Fruit fly (Drosophila melanogaster) whole organism, embryonic: ENCODE measurements around the gene CG32280.

ENCODE experiments used
- Atf-2 ChIP-seq: fragments of 200-800 bp; sonication (Bioruptor generic); optimal IDR thresholded peaks from 2 replicates; lab custom pipeline; 2016; ENCODE audit warnings: missing biosample characterization, missing genetic modification characterization
- CG1024 ChIP-seq: fragments of 200-800 bp; sonication (Bioruptor generic); IDR thresholded peaks from 2 replicates; pipeline ENCODE4 v1.3.6; 2022; ENCODE audit warnings: missing biosample characterization, missing genetic modification characterization
- CG11093 ChIP-seq: fragments of 200-800 bp; sonication (Bioruptor generic); IDR thresholded peaks from 3 replicates; pipeline ENCODE4 v1.3.6; 2022; ENCODE audit warnings: missing biosample characterization, missing genetic modification characterization
- CG12155 ChIP-seq: fragments of 200-800 bp; sonication (Bioruptor generic); optimal IDR thresholded peaks from 3 replicates; lab custom pipeline; 2016; ENCODE audit warnings: missing biosample characterization, missing genetic modification characterization
- CG12236 ChIP-seq: fragments of 200-800 bp; sonication (Bioruptor generic); optimal IDR thresholded peaks from 2 replicates; lab custom pipeline; 2016; ENCODE audit warnings: missing biosample characterization, missing genetic modification characterization
- CG12299 ChIP-seq: fragments of 200-800 bp; sonication (Bioruptor generic); optimal IDR thresholded peaks from 2 replicates; lab custom pipeline; 2018; ENCODE audit warnings: missing biosample characterization, mild to moderate bottlenecking, missing genetic modification characterization
- CG13123 ChIP-seq: fragments of 200-800 bp; sonication (Bioruptor generic); optimal IDR thresholded peaks from 2 replicates; lab custom pipeline; 2016; ENCODE audit warnings: missing biosample characterization, missing genetic modification characterization
- CG13296 ChIP-seq: fragments of 200-800 bp; sonication (Bioruptor generic); optimal IDR thresholded peaks from 3 replicates; lab custom pipeline; 2018; ENCODE audit warnings: missing biosample characterization, mild to moderate bottlenecking, missing genetic modification characterization
- CG1602 ChIP-seq: fragments of 200-800 bp; sonication (Bioruptor generic); optimal IDR thresholded peaks from 3 replicates; lab custom pipeline; 2016; ENCODE audit warnings: missing biosample characterization, missing genetic modification characterization
- CG2202 ChIP-seq: fragments of 200-800 bp; sonication (Bioruptor generic); optimal IDR thresholded peaks from 2 replicates; lab custom pipeline; 2018; ENCODE audit warnings: missing biosample characterization, mild to moderate bottlenecking, missing genetic modification characterization
- CG3163 ChIP-seq: fragments of 200-800 bp; sonication (Bioruptor generic); optimal IDR thresholded peaks from 3 replicates; lab custom pipeline; 2016; ENCODE audit warnings: missing biosample characterization, missing genetic modification characterization
- CG42726 ChIP-seq: fragments of 200-800 bp; sonication (Bioruptor generic); IDR thresholded peaks from 2 replicates; pipeline ENCODE4 v1.3.6; 2022; ENCODE audit warnings: missing biosample characterization, missing genetic modification characterization; ENCODE audit not compliant: partially characterized antibody
- CG4424 ChIP-seq: fragments of 200-800 bp; sonication (Bioruptor generic); optimal IDR thresholded peaks from 3 replicates; lab custom pipeline; 2016; ENCODE audit warnings: missing biosample characterization, missing genetic modification characterization
- CG5953 ChIP-seq: fragments of 200-800 bp; sonication (Bioruptor generic); IDR thresholded peaks from 2 replicates; pipeline ENCODE4 v1.3.6; 2022; ENCODE audit warnings: missing biosample characterization, missing genetic modification characterization
- CG6689 ChIP-seq: fragments of 200-800 bp; sonication (Bioruptor generic); IDR thresholded peaks from 2 replicates; pipeline ENCODE4 v1.3.6; 2022; ENCODE audit warnings: missing biosample characterization, missing genetic modification characterization
- CG6813 ChIP-seq: fragments of 200-800 bp; sonication (Bioruptor generic); optimal IDR thresholded peaks from 2 replicates; lab custom pipeline; 2017; ENCODE audit warnings: missing biosample characterization, missing genetic modification characterization, mild to moderate bottlenecking, moderate library complexity, missing genetic modification reagents
- CG7987 ChIP-seq: fragments of 200-800 bp; sonication (Bioruptor generic); optimal IDR thresholded peaks from 2 replicates; lab custom pipeline; 2018; ENCODE audit warnings: missing biosample characterization, mild to moderate bottlenecking, missing genetic modification characterization, moderate library complexity
- CG9437 ChIP-seq: fragments of 200-800 bp; sonication (Bioruptor generic); optimal IDR thresholded peaks from 2 replicates; lab custom pipeline; 2018; ENCODE audit warnings: missing biosample characterization, mild to moderate bottlenecking, missing genetic modification characterization
- CG9932 ChIP-seq: fragments of 200-800 bp; sonication (Bioruptor generic); IDR thresholded peaks from 2 replicates; pipeline ENCODE4 v1.3.6; 2022; ENCODE audit warnings: missing biosample characterization, missing genetic modification characterization
- Drgx ChIP-seq: fragments of 200-800 bp; sonication (Bioruptor generic); IDR thresholded peaks from 2 replicates; pipeline ENCODE4 v1.3.6; 2022; ENCODE audit warnings: missing biosample characterization, missing genetic modification characterization
- E2f1 ChIP-seq: fragments of 200-800 bp; sonication (Bioruptor generic); IDR thresholded peaks from 2 replicates; pipeline ENCODE4 v1.3.6; 2022; ENCODE audit warnings: missing biosample characterization, missing genetic modification characterization
- H15 ChIP-seq: fragments of 200-800 bp; sonication (Bioruptor generic); IDR thresholded peaks from 3 replicates; pipeline ENCODE4 v1.3.6; 2022; ENCODE audit warnings: missing biosample characterization, missing genetic modification characterization
- NFAT ChIP-seq: fragments of 200-800 bp; sonication (Bioruptor generic); IDR thresholded peaks from 2 replicates; pipeline ENCODE4 v1.3.6; 2022; ENCODE audit warnings: missing biosample characterization, missing genetic modification characterization
- NfI ChIP-seq: fragments of 200-800 bp; sonication (Bioruptor generic); optimal IDR thresholded peaks from 3 replicates; lab custom pipeline; 2018; ENCODE audit warnings: missing biosample characterization, mild to moderate bottlenecking, missing genetic modification characterization, moderate library complexity
- Oaz ChIP-seq: fragments of 200-800 bp; sonication (Bioruptor generic); IDR thresholded peaks from 2 replicates; pipeline ENCODE4 v1.3.6; 2022; ENCODE audit warnings: missing biosample characterization, missing genetic modification characterization
- Rfx ChIP-seq: fragments of 200-800 bp; sonication (Bioruptor generic); IDR thresholded peaks from 2 replicates; pipeline ENCODE4 v1.3.6; 2022; ENCODE audit warnings: missing biosample characterization, missing genetic modification characterization
- Taf1 ChIP-seq: fragments of 200-800 bp; sonication (Bioruptor generic); IDR thresholded peaks from 2 replicates; pipeline ENCODE4 v1.3.6; 2022; ENCODE audit warnings: missing biosample characterization, missing genetic modification characterization
- YL-1 ChIP-seq: fragments of 200-800 bp; sonication (Bioruptor generic); optimal IDR thresholded peaks from 3 replicates; lab custom pipeline; 2017; ENCODE audit warnings: missing biosample characterization, mild to moderate bottlenecking, missing genetic modification characterization
- ab ChIP-seq: fragments of 200-800 bp; sonication (Bioruptor generic); optimal IDR thresholded peaks from 2 replicates; lab custom pipeline; 2016; ENCODE audit warnings: missing biosample characterization, missing genetic modification characterization
- ara ChIP-seq: fragments of 200-800 bp; sonication (Bioruptor generic); IDR thresholded peaks from 2 replicates; pipeline ENCODE4 v1.3.6; 2022; ENCODE audit warnings: missing biosample characterization, missing genetic modification characterization
- corto ChIP-seq: fragments of 200-800 bp; sonication (Bioruptor generic); optimal IDR thresholded peaks from 2 replicates; lab custom pipeline; 2016; ENCODE audit warnings: missing biosample characterization, mild to moderate bottlenecking, missing genetic modification characterization, moderate library complexity
- crol ChIP-seq: fragments of 200-800 bp; sonication (Bioruptor generic); IDR thresholded peaks from 2 replicates; pipeline ENCODE4 v1.3.6; 2022; ENCODE audit warnings: missing biosample characterization, missing genetic modification characterization
- dati ChIP-seq: fragments of 200-800 bp; sonication (Bioruptor generic); IDR thresholded peaks from 2 replicates; pipeline ENCODE4 v1.3.6; 2022; ENCODE audit warnings: missing biosample characterization, missing genetic modification characterization
- en ChIP-seq: fragments of 200-800 bp; sonication (Bioruptor generic); optimal IDR thresholded peaks from 2 replicates; lab custom pipeline; 2016; ENCODE audit warnings: missing biosample characterization, missing genetic modification characterization
- gcm ChIP-seq: fragments of 200-800 bp; sonication (Bioruptor generic); optimal IDR thresholded peaks from 2 replicates; lab custom pipeline; 2019; ENCODE audit warnings: missing biosample characterization, mild to moderate bottlenecking, missing genetic modification characterization, moderate library complexity
- insv ChIP-seq, 2 experiments: fragments of 200-800 bp; sonication (Bioruptor generic); optimal IDR thresholded peaks; 3 replicates each; lab custom pipeline; 2016 to 2018; ENCODE audit warnings: missing biosample characterization in 2 of 2, missing genetic modification characterization in 2 of 2
- klu ChIP-seq: fragments of 200-800 bp; sonication (Bioruptor generic); IDR thresholded peaks from 2 replicates; pipeline ENCODE4 v1.3.6; 2022; ENCODE audit warnings: missing biosample characterization, missing genetic modification characterization
- nerfin-2 ChIP-seq: fragments of 200-800 bp; sonication (Bioruptor generic); IDR thresholded peaks from 2 replicates; pipeline ENCODE4 v1.3.6; 2022; ENCODE audit warnings: missing biosample characterization, missing genetic modification characterization; ENCODE audit not compliant: partially characterized antibody
- onecut ChIP-seq: fragments of 200-800 bp; sonication (Bioruptor generic); IDR thresholded peaks from 2 replicates; pipeline ENCODE4 v1.3.6; 2022; ENCODE audit warnings: missing biosample characterization, missing genetic modification characterization
- pan ChIP-seq, 4 experiments: fragments of >200 bp in 3 of 4; fragments of 200-800 bp in 1 of 4; sonication (Bioruptor generic) in 1 of 4; optimal IDR thresholded peaks in 3 of 4; IDR thresholded peaks in 1 of 4; 2 replicates each; pipeline versions ENCODE4 v1.3.6 to Lab custom; 2017 to 2022; ENCODE audit warnings: missing biosample characterization in 2 of 4, missing genetic modification characterization in 2 of 4, mixed read lengths in 1 of 4
- pros ChIP-seq: fragments of 200-800 bp; sonication (Bioruptor generic); optimal IDR thresholded peaks from 3 replicates; lab custom pipeline; 2019; ENCODE audit warnings: missing biosample characterization, mild to moderate bottlenecking, missing genetic modification characterization, moderate library complexity
- ranshi ChIP-seq: fragments of 200-800 bp; sonication (Bioruptor generic); IDR thresholded peaks from 2 replicates; pipeline ENCODE4 v1.3.6; 2022; ENCODE audit warnings: missing biosample characterization, missing genetic modification characterization
- stwl ChIP-seq: fragments of 200-800 bp; sonication (Bioruptor generic); optimal IDR thresholded peaks from 3 replicates; lab custom pipeline; 2018; ENCODE audit warnings: missing biosample characterization, mild to moderate bottlenecking, missing genetic modification characterization, moderate library complexity
- tap ChIP-seq: fragments of 200-800 bp; optimal IDR thresholded peaks from 3 replicates; lab custom pipeline; 2019; ENCODE audit warnings: missing biosample characterization, mild to moderate bottlenecking, missing genetic modification characterization, moderate library complexity
- toy ChIP-seq: fragments of 200-800 bp; sonication (Bioruptor generic); IDR thresholded peaks from 2 replicates; pipeline ENCODE4 v1.3.6; 2022; ENCODE audit warnings: missing biosample characterization, missing genetic modification characterization
- wek ChIP-seq: fragments of 200-800 bp; sonication (Bioruptor generic); optimal IDR thresholded peaks from 3 replicates; lab custom pipeline; 2018; ENCODE audit warnings: missing biosample characterization, mild to moderate bottlenecking, missing genetic modification characterization, moderate library complexity
- wor ChIP-seq: fragments of 200-800 bp; sonication (Bioruptor generic); IDR thresholded peaks from 2 replicates; pipeline ENCODE4 v1.3.6; 2022; ENCODE audit warnings: missing biosample characterization, missing genetic modification characterization
- zen2 ChIP-seq: fragments of 200-800 bp; sonication (Bioruptor generic); IDR thresholded peaks from 3 replicates; pipeline ENCODE4 v1.3.6; 2022; ENCODE audit warnings: missing biosample characterization, missing genetic modification characterization; ENCODE audit not compliant: partially characterized antibody

The CG32280 gene

dm6 chr3L:3178530-3179096, 13.6 kb downstream of the CG32280 start, which contains the start of the genes MnM and Girdin (continued):
- TF ChIP-seq CG42726 (0 out of 2 replicates have a peak, but pooled peaks have one; percentile 49), NFAT (GFP tag; lab: Robert Waterston, UW) (peak; percentile 62; the same call in 1 of the 2 replicates)

dm6 chr3L:3179474-3179873, 14.5 kb downstream of the CG32280 start:
- TF ChIP-seq E2f1 (GFP tag; lab: Robert Waterston, UW) = peak; percentile 91
- peak; percentile 58 for TF ChIP-seq Atf-2
- TF ChIP-seq CG3163 = no peak
- TF ChIP-seq pros (GFP tag; lab: Kevin White, UChicago) = no peak
- TF ChIP-seq CG7987 (GFP tag; lab: Kevin White, UChicago) = peak; percentile 78
- peak; percentile 82 for TF ChIP-seq Taf1
- no peak for TF ChIP-seq CG13123 (GFP tag; lab: Kevin White, UChicago)
- TF ChIP-seq CG9437 = peak; percentile 63
- peak; percentile 57 for TF ChIP-seq CG12236 (GFP tag; lab: Kevin White, UChicago)
- peak; percentile 48 for TF ChIP-seq wek (GFP tag; lab: Kevin White, UChicago)
- peak; percentile 89 for TF ChIP-seq H15
- TF ChIP-seq Rfx (GFP tag; lab: Robert Waterston, UW) = peak; percentile 94
- peak; percentile 67 for TF ChIP-seq Oaz (GFP tag; lab: Robert Waterston, UW)
- TF ChIP-seq klu (GFP tag; lab: Robert Waterston, UW) = peak; percentile 62
- peak; percentile 77 for TF ChIP-seq dati (GFP tag; lab: Robert Waterston, UW)
- TF ChIP-seq CG9932 (GFP tag; lab: Robert Waterston, UW) = peak; percentile 70
- TF ChIP-seq gcm = no peak
- peak; percentile 91 for TF ChIP-seq CG6689 (GFP tag; lab: Robert Waterston, UW)
- TF ChIP-seq ara (GFP tag; lab: Robert Waterston, UW) = peak; percentile 89
- TF ChIP-seq ab (GFP tag; lab: Kevin White, UChicago) = peak; percentile 46
- peak; percentile 42 for TF ChIP-seq YL-1 (GFP tag; lab: Kevin White, UChicago)
- peak; percentile 79 for TF ChIP-seq en (GFP tag; lab: Kevin White, UChicago)
- TF ChIP-seq ranshi (GFP tag; lab: Robert Waterston, UW) = peak; percentile 91
- TF ChIP-seq CG1602 (GFP tag; lab: Kevin White, UChicago) = peak; percentile 77
- no peak for TF ChIP-seq nerfin-2
- peak; percentile 67; the same call in 1 of the 2 replicates for TF ChIP-seq toy (GFP tag; lab: Robert Waterston, UW)
- no peak for TF ChIP-seq pan (optimal IDR thresholded peaks at IDR 0.05; lab: Kevin White, UChicago)
- TF ChIP-seq pan (GFP tag; optimal IDR thresholded peaks at IDR 0.05 in 1 of 2, IDR thresholded peaks at IDR 0.05 in 1 of 2) = peak in 1 of 2 experiments; percentile 92
- peak; percentile 91 for TF ChIP-seq CG13296
- no peak for TF ChIP-seq stwl (tag; lab: Kevin White, UChicago)
- peak; percentile 77 for TF ChIP-seq corto (GFP tag; lab: Kevin White, UChicago)
- TF ChIP-seq tap (tag; lab: Kevin White, UChicago) = peak; percentile 88
- TF ChIP-seq wor (GFP tag; lab: Robert Waterston, UW) = peak; percentile 58
- peak; percentile 76 for TF ChIP-seq CG12155 (GFP tag; lab: Kevin White, UChicago)
- TF ChIP-seq CG11093 = peak; percentile 86
- peak; percentile 79 for TF ChIP-seq CG6813
- TF ChIP-seq CG5953 (GFP tag; lab: Robert Waterston, UW) = peak; percentile 29; the same call in 1 of the 2 replicates
- peak; percentile 66 for TF ChIP-seq CG12299 (tag; lab: Kevin White, UChicago)
- peak; percentile 74 for TF ChIP-seq CG2202 (tag; lab: Kevin White, UChicago)
- TF ChIP-seq onecut (GFP tag; lab: Robert Waterston, UW) = peak; percentile 80
- no peak for TF ChIP-seq zen2 (GFP tag; lab: Robert Waterston, UW)
- peak; percentile 90 for TF ChIP-seq Drgx (GFP tag; lab: Robert Waterston, UW)
- TF ChIP-seq CG1024 = peak; percentile 56; the same call in 1 of the 2 replicates
- peak; percentile 81 for TF ChIP-seq NfI (GFP tag; lab: Kevin White, UChicago)
- TF ChIP-seq insv (GFP tag; optimal IDR thresholded peaks at IDR 0.05; lab: Kevin White, UChicago) = no peak
- TF ChIP-seq crol (GFP tag; lab: Robert Waterston, UW) = no peak
- peak; percentile 90 for TF ChIP-seq CG4424 (GFP tag; lab: Kevin White, UChicago)
